Worm (Caenorhabditis elegans): ENCODE results near the gene C16A11.5.

C16A11.5 gene

ce11 chrII:4183979-4184378 is 39.1 kb upstream of the C16A11.5 start:
- TF ChIP-seq snpc-4 (tag; optimal IDR thresholded peaks at IDR 0.05): no peak
- peak; percentile 58 for TF ChIP-seq unc-120 (tag; optimal IDR thresholded peaks at IDR 0.05; ENCODE audit: poor library complexity, severe bottlenecking)
- TF ChIP-seq lsy-2 (tag; optimal IDR thresholded peaks at IDR 0.05): no peak
- peak; percentile 29 for TF ChIP-seq unc-62 (GFP tag; optimal IDR thresholded peaks at IDR 0.05)
- no peak for TF ChIP-seq ceh-39 (tag; optimal IDR thresholded peaks at IDR 0.05)
- no peak for TF ChIP-seq nhr-12 (tag; optimal IDR thresholded peaks at IDR 0.05)
- TF ChIP-seq flh-1 (GFP tag; optimal IDR thresholded peaks at IDR 0.05): no peak
- no peak for TF ChIP-seq zip-8 (tag; optimal IDR thresholded peaks at IDR 0.05)
- no peak for TF ChIP-seq ces-1 (GFP tag; optimal IDR thresholded peaks at IDR 0.05)
- TF ChIP-seq M03D4.4 (tag; optimal IDR thresholded peaks at IDR 0.05): no peak
- TF ChIP-seq elt-3 (tag; optimal IDR thresholded peaks at IDR 0.05): no peak
- TF ChIP-seq hlh-1 (tag; optimal IDR thresholded peaks at IDR 0.05): peak; percentile 96

ce11 chrII:4186364-4186763 is 36.7 kb upstream of the C16A11.5 start, which contains the start of gene cpna-1:
Gene cpna-1 (plus strand): TSS chrII:4186664.
- TF ChIP-seq ztf-11 (tag; optimal IDR thresholded peaks at IDR 0.05) (no peak), mep-1 (tag; optimal IDR thresholded peaks at IDR 0.05) (no peak), nhr-237 (tag; optimal IDR thresholded peaks at IDR 0.05) (no peak), ham-2 (GFP tag; optimal IDR thresholded peaks at IDR 0.05) (no peak), lsy-2 (tag; optimal IDR thresholded peaks at IDR 0.05) (no peak), snpc-4 (tag; optimal IDR thresholded peaks at IDR 0.05) (no peak), M03D4.4 (tag; optimal IDR thresholded peaks at IDR 0.05) (no peak), unc-120 (tag; optimal IDR thresholded peaks at IDR 0.05; ENCODE audit: poor library complexity, severe bottlenecking) (no peak), elt-1 (tag; optimal IDR thresholded peaks at IDR 0.05; ENCODE audit: borderline replicate concordance, insufficient read depth) (no peak), mab-5 (tag; optimal IDR thresholded peaks at IDR 0.05) (no peak), ces-1 (GFP tag; optimal IDR thresholded peaks at IDR 0.05) (no peak), flh-1 (GFP tag; optimal IDR thresholded peaks at IDR 0.05) (no peak), mls-2 (tag; optimal IDR thresholded peaks at IDR 0.05) (no peak), ceh-43 (GFP tag; optimal IDR thresholded peaks at IDR 0.05) (no peak), ceh-83 (GFP tag; optimal IDR thresholded peaks at IDR 0.05) (no peak), sem-2 (GFP tag; optimal IDR thresholded peaks at IDR 0.05) (no peak), hlh-1 (tag; optimal IDR thresholded peaks at IDR 0.05) (no peak)

ce11 chrII:4194127-4194526 is 29.0 kb upstream of the C16A11.5 start, which contains the start of gene mth-2:
Gene mth-2 (minus strand): TSS chrII:4194314.
- TF ChIP-seq ces-1 (GFP tag; optimal IDR thresholded peaks at IDR 0.05): no peak
- no peak for TF ChIP-seq hlh-1 (tag; optimal IDR thresholded peaks at IDR 0.05)
- no peak for TF ChIP-seq unc-62 (GFP tag; optimal IDR thresholded peaks at IDR 0.05)
- no peak for TF ChIP-seq unc-39 (tag; optimal IDR thresholded peaks at IDR 0.05)
- no peak for TF ChIP-seq nhr-237 (tag; optimal IDR thresholded peaks at IDR 0.05)
- TF ChIP-seq mep-1 (tag; optimal IDR thresholded peaks at IDR 0.05): no peak
- no peak for TF ChIP-seq ceh-39 (tag; optimal IDR thresholded peaks at IDR 0.05)
- TF ChIP-seq nhr-2 (tag; optimal IDR thresholded peaks at IDR 0.05): no peak
- TF ChIP-seq bed-3 (GFP tag; optimal IDR thresholded peaks at IDR 0.05): no peak
- TF ChIP-seq ceh-83 (GFP tag; optimal IDR thresholded peaks at IDR 0.05): no peak
- no peak for TF ChIP-seq snpc-4 (tag; optimal IDR thresholded peaks at IDR 0.05)
- TF ChIP-seq ztf-11 (tag; optimal IDR thresholded peaks at IDR 0.05): no peak
- no peak for TF ChIP-seq drap-1 (GFP tag; optimal IDR thresholded peaks at IDR 0.05)
- no peak for TF ChIP-seq mab-5 (tag; optimal IDR thresholded peaks at IDR 0.05)
- TF ChIP-seq nhr-76 (tag; optimal IDR thresholded peaks at IDR 0.05): no peak
- TF ChIP-seq tbx-8 (GFP tag; optimal IDR thresholded peaks at IDR 0.05): no peak
- no peak for TF ChIP-seq ceh-43 (GFP tag; optimal IDR thresholded peaks at IDR 0.05)
- no peak for TF ChIP-seq nhr-28 (tag; optimal IDR thresholded peaks at IDR 0.05)
- no peak for TF ChIP-seq unc-120 (tag; optimal IDR thresholded peaks at IDR 0.05; ENCODE audit: poor library complexity, severe bottlenecking)

- no peak for TF ChIP-seq drap-1 (GFP tag; optimal IDR thresholded peaks at IDR 0.05)
Measured at ce11 chrII:4203729-4204184, 19.3 kb upstream of the C16A11.5 start, which contains the start of gene mth-1. Gene mth-1 (minus strand): TSS chrII:4203779.

DNA sequence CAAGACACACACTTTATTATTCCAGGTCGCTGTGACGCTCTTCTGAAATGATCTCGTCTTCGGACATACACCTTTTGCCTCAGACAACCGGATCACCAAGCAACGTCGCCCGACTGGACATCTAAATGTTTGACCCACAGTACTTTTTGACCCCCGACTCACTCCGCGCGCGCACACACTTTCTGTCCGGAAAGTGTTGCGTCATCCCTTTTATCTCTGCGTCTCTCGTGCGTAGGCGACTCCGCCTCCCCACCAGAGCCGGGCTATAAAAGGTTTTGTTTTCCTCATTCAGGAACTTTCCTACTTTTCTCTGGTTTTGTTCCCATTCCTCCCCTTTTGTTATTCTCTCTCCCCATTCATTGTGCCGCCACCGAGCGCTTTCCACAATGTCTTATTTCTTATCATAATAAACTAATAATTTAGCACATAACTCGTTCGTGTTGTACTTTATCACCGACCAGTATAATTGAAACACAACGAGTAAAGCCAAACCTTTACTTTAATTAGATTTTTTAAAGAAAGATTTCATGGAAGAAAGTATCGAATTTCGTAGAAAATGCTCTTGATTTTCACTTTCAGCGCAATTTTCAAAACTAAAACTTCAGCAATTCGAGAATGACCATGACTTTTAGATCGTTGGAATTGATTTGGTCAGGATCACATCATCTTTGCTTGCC is 13.9 kb upstream of the C16A11.5 start, which contains the start of gene F31D5.6:
TSS of gene F31D5.6 (plus strand) at position 627 of the 677 bp plus-strand sequence.
- TF ChIP-seq ceh-83 (GFP tag; optimal IDR thresholded peaks at IDR 0.05): no peak
- TF ChIP-seq zip-8 (tag; optimal IDR thresholded peaks at IDR 0.05): peak; percentile 52
- no peak for TF ChIP-seq lin-32 (GFP tag; optimal IDR thresholded peaks at IDR 0.05)
- TF ChIP-seq bed-3 (GFP tag; optimal IDR thresholded peaks at IDR 0.05): no peak
- no peak for TF ChIP-seq flh-1 (GFP tag; optimal IDR thresholded peaks at IDR 0.05)
- no peak for TF ChIP-seq unc-62 (GFP tag; optimal IDR thresholded peaks at IDR 0.05)
- no peak for TF ChIP-seq nhr-237 (tag; optimal IDR thresholded peaks at IDR 0.05)
- TF ChIP-seq sptf-1 (tag; optimal IDR thresholded peaks at IDR 0.05): no peak
